Fruit fly (Drosophila melanogaster) whole organism, embryonic: ENCODE measurements around the gene CG12010.

Experiments
- Adf1 ChIP-seq: fragments of 200-800 bp; sonication (Bioruptor generic); IDR thresholded peaks from 2 replicates; pipeline ENCODE4 v1.3.6; 2022; ENCODE audit warnings: missing biosample characterization, missing genetic modification characterization
- Aef1 ChIP-seq: fragments of 200-800 bp; sonication (Bioruptor generic); IDR thresholded peaks from 3 replicates; pipeline ENCODE4 v1.3.6; 2022; ENCODE audit warnings: missing biosample characterization, missing genetic modification characterization
- BEAF-32 ChIP-seq: fragments of 200-800 bp; sonication (Bioruptor generic); optimal IDR thresholded peaks from 3 replicates; lab custom pipeline; 2017; ENCODE audit warnings: missing biosample characterization, missing genetic modification characterization, mild to moderate bottlenecking, moderate library complexity, missing genetic modification reagents
- Bdp1 ChIP-seq: fragments of 200-800 bp; sonication (Bioruptor generic); optimal IDR thresholded peaks from 3 replicates; lab custom pipeline; 2016; ENCODE audit warnings: missing biosample characterization, missing genetic modification characterization
- Bgb ChIP-seq: fragments of 200-800 bp; sonication (Bioruptor generic); IDR thresholded peaks from 2 replicates; pipeline ENCODE4 v1.3.6; 2022; ENCODE audit warnings: missing biosample characterization, missing genetic modification characterization; ENCODE audit not compliant: partially characterized antibody
- CG10321 ChIP-seq: fragments of 200-800 bp; sonication (Bioruptor generic); IDR thresholded peaks from 2 replicates; pipeline ENCODE4 v1.3.6; 2022; ENCODE audit warnings: missing biosample characterization, missing genetic modification characterization
- CG12104 ChIP-seq: fragments of 200-800 bp; sonication (Bioruptor generic); optimal IDR thresholded peaks from 3 replicates; lab custom pipeline; 2016; ENCODE audit warnings: missing biosample characterization, missing genetic modification characterization
- CG12299 ChIP-seq: fragments of 200-800 bp; sonication (Bioruptor generic); optimal IDR thresholded peaks from 2 replicates; lab custom pipeline; 2018; ENCODE audit warnings: missing biosample characterization, mild to moderate bottlenecking, missing genetic modification characterization
- CG12391 ChIP-seq: fragments of 200-800 bp; sonication (Bioruptor generic); optimal IDR thresholded peaks from 3 replicates; lab custom pipeline; 2018; ENCODE audit warnings: missing biosample characterization, mild to moderate bottlenecking, missing genetic modification characterization, moderate library complexity
- CG14710 ChIP-seq: fragments of 200-800 bp; sonication (Bioruptor generic); optimal IDR thresholded peaks from 3 replicates; lab custom pipeline; 2019; ENCODE audit warnings: missing biosample characterization, mild to moderate bottlenecking, missing genetic modification characterization, moderate library complexity
- CG17912 ChIP-seq: fragments of 200-800 bp; sonication (Bioruptor generic); optimal IDR thresholded peaks from 2 replicates; lab custom pipeline; 2018; ENCODE audit warnings: missing biosample characterization, mild to moderate bottlenecking, missing genetic modification characterization
- CG1792 ChIP-seq: fragments of 200-800 bp; sonication (Bioruptor generic); optimal IDR thresholded peaks from 2 replicates; lab custom pipeline; 2016; ENCODE audit warnings: missing biosample characterization, missing genetic modification characterization
- CG18764 ChIP-seq: fragments of 200-800 bp; sonication (Bioruptor generic); optimal IDR thresholded peaks from 3 replicates; lab custom pipeline; 2016; ENCODE audit warnings: missing biosample characterization, missing genetic modification characterization
- CG33213 ChIP-seq: fragments of 200-800 bp; sonication (Bioruptor generic); optimal IDR thresholded peaks from 3 replicates; lab custom pipeline; 2016; ENCODE audit warnings: missing biosample characterization, missing genetic modification characterization
- CG34422 ChIP-seq: fragments of 200-800 bp; sonication (Bioruptor generic); IDR thresholded peaks from 3 replicates; pipeline ENCODE4 v1.3.6; 2022; ENCODE audit warnings: missing biosample characterization, missing genetic modification characterization
- CG4360 ChIP-seq: fragments of 200-800 bp; sonication (Bioruptor generic); IDR thresholded peaks from 2 replicates; pipeline ENCODE4 v1.3.6; 2022; ENCODE audit warnings: missing biosample characterization, missing genetic modification characterization
- CG6683 ChIP-seq: fragments of 200-800 bp; sonication (Bioruptor generic); optimal IDR thresholded peaks from 2 replicates; lab custom pipeline; 2017; ENCODE audit warnings: missing biosample characterization, mild to moderate bottlenecking, missing genetic modification characterization, missing genetic modification reagents
- CG6791 ChIP-seq: fragments of 200-800 bp; sonication (Bioruptor generic); IDR thresholded peaks from 3 replicates; pipeline ENCODE4 v1.3.6; 2022; ENCODE audit warnings: missing biosample characterization, missing genetic modification characterization; ENCODE audit not compliant: partially characterized antibody
- CG7357 ChIP-seq: fragments of 200-800 bp; sonication (Bioruptor generic); IDR thresholded peaks from 3 replicates; pipeline ENCODE4 v1.3.6; 2022; ENCODE audit warnings: missing biosample characterization, missing genetic modification characterization
- CG8478 ChIP-seq: fragments of >200 bp; optimal IDR thresholded peaks from 2 replicates; lab custom pipeline; 2018
- CG9797 ChIP-seq: fragments of 200-800 bp; sonication (Bioruptor generic); optimal IDR thresholded peaks from 3 replicates; lab custom pipeline; 2018; ENCODE audit warnings: missing biosample characterization, mild to moderate bottlenecking, missing genetic modification characterization
- CHES-1-like ChIP-seq: fragments of 200-800 bp; sonication (Bioruptor generic); optimal IDR thresholded peaks from 2 replicates; lab custom pipeline; 2016; ENCODE audit warnings: missing biosample characterization, missing genetic modification characterization
- E2f2 ChIP-seq: fragments of 200-800 bp; sonication (Bioruptor generic); IDR thresholded peaks from 2 replicates; pipeline ENCODE4 v1.3.6; 2022; ENCODE audit warnings: missing biosample characterization, missing genetic modification characterization
- ERR ChIP-seq: fragments of 200-800 bp; sonication (Bioruptor generic); optimal IDR thresholded peaks from 2 replicates; lab custom pipeline; 2016; ENCODE audit warnings: missing biosample characterization, missing genetic modification characterization
- Fer1 ChIP-seq: fragments of 200-800 bp; sonication (Bioruptor generic); optimal IDR thresholded peaks from 2 replicates; lab custom pipeline; 2017; ENCODE audit warnings: missing biosample characterization, mild to moderate bottlenecking, missing genetic modification characterization
- Lpt ChIP-seq: fragments of >200 bp; optimal IDR thresholded peaks from 2 replicates; lab custom pipeline; 2018; ENCODE audit warnings: missing biosample characterization, missing genetic modification characterization
- Med ChIP-seq: fragments of 200-800 bp; sonication (Bioruptor generic); peaks from one replicate; lab custom pipeline; 2016; ENCODE audit warnings: missing biosample characterization, missing genetic modification characterization, mild to moderate bottlenecking, inconsistent platforms, moderate library complexity
- Myb ChIP-seq: fragments of 200-800 bp; sonication (Bioruptor generic); optimal IDR thresholded peaks from 2 replicates; lab custom pipeline; 2016; ENCODE audit warnings: missing biosample characterization, missing genetic modification characterization
- NK7.1 ChIP-seq: fragments of 200-800 bp; sonication (Bioruptor generic); optimal IDR thresholded peaks from 3 replicates; lab custom pipeline; 2016; ENCODE audit warnings: missing biosample characterization, missing genetic modification characterization
- Sin3A ChIP-seq: fragments of >200 bp; optimal IDR thresholded peaks from 2 replicates; lab custom pipeline; 2018
- Stat92E ChIP-seq, 3 experiments: fragments of >200 bp in 2 of 3; fragments of 200-800 bp in 1 of 3; sonication (Bioruptor generic) in 1 of 3; optimal IDR thresholded peaks; 2 replicates each; lab custom pipeline; 2017 to 2019; ENCODE audit warnings: missing biosample characterization in 3 of 3, missing genetic modification characterization in 3 of 3, mild to moderate bottlenecking in 1 of 3, moderate library complexity in 1 of 3
- Taf1 ChIP-seq: fragments of 200-800 bp; sonication (Bioruptor generic); IDR thresholded peaks from 2 replicates; pipeline ENCODE4 v1.3.6; 2022; ENCODE audit warnings: missing biosample characterization, missing genetic modification characterization
- amos ChIP-seq: fragments of 200-800 bp; sonication (Bioruptor generic); IDR thresholded peaks from 2 replicates; pipeline ENCODE4 v1.3.6; 2022; ENCODE audit warnings: missing biosample characterization, missing genetic modification characterization; ENCODE audit not compliant: partially characterized antibody
- aop ChIP-seq: fragments of 200-800 bp; sonication (Bioruptor generic); IDR thresholded peaks from 2 replicates; pipeline ENCODE4 v1.3.6; 2022; ENCODE audit warnings: missing biosample characterization, missing genetic modification characterization
- ato ChIP-seq: fragments of 200-800 bp; sonication (Bioruptor generic); IDR thresholded peaks from 2 replicates; pipeline ENCODE4 v1.3.6; 2022; ENCODE audit warnings: missing biosample characterization, missing genetic modification characterization; ENCODE audit not compliant: partially characterized antibody
- crp ChIP-seq, 2 experiments: fragments of 200-800 bp; sonication (Bioruptor generic); optimal IDR thresholded peaks; 2 replicates in 1 of 2; 3 replicates in 1 of 2; lab custom pipeline; 2017; ENCODE audit warnings: missing biosample characterization in 2 of 2, missing genetic modification characterization in 2 of 2, mild to moderate bottlenecking in 1 of 2, moderate library complexity in 1 of 2
- dmrt11E ChIP-seq: fragments of 200-800 bp; sonication (Bioruptor generic); optimal IDR thresholded peaks from 3 replicates; lab custom pipeline; 2018; ENCODE audit warnings: missing biosample characterization, mild to moderate bottlenecking, missing genetic modification characterization, moderate library complexity
- gem ChIP-seq: fragments of 200-800 bp; sonication (Bioruptor generic); optimal IDR thresholded peaks from 2 replicates; lab custom pipeline; 2019; ENCODE audit warnings: missing biosample characterization, mild to moderate bottlenecking, missing genetic modification characterization, moderate library complexity
- gfzf ChIP-seq: fragments of 200-800 bp; sonication (Bioruptor generic); optimal IDR thresholded peaks from 2 replicates; lab custom pipeline; 2016; ENCODE audit warnings: missing biosample characterization, mild to moderate bottlenecking, missing genetic modification characterization, moderate library complexity
- knrl ChIP-seq: fragments of 200-800 bp; sonication (Bioruptor generic); IDR thresholded peaks from 3 replicates; pipeline ENCODE4 v1.3.6; 2022; ENCODE audit warnings: missing biosample characterization, missing genetic modification characterization; ENCODE audit not compliant: partially characterized antibody
- onecut ChIP-seq: fragments of 200-800 bp; sonication (Bioruptor generic); IDR thresholded peaks from 2 replicates; pipeline ENCODE4 v1.3.6; 2022; ENCODE audit warnings: missing biosample characterization, missing genetic modification characterization
- pfk ChIP-seq: fragments of 200-800 bp; sonication (Bioruptor generic); optimal IDR thresholded peaks from 2 replicates; lab custom pipeline; 2018; ENCODE audit warnings: missing biosample characterization, mild to moderate bottlenecking, missing genetic modification characterization, moderate library complexity
- ro ChIP-seq: fragments of 200-800 bp; sonication (Bioruptor generic); IDR thresholded peaks from 2 replicates; pipeline ENCODE4 v1.3.6; 2022; ENCODE audit warnings: missing biosample characterization, missing genetic modification characterization
- row ChIP-seq: fragments of 200-800 bp; sonication (Bioruptor generic); IDR thresholded peaks from 3 replicates; pipeline ENCODE4 v1.3.6; 2022; ENCODE audit warnings: missing biosample characterization, missing genetic modification characterization
- slou ChIP-seq: fragments of 200-800 bp; sonication (Bioruptor generic); optimal IDR thresholded peaks from 3 replicates; lab custom pipeline; 2016; ENCODE audit warnings: missing biosample characterization, missing genetic modification characterization
- sob ChIP-seq: fragments of 200-800 bp; sonication (Bioruptor generic); IDR thresholded peaks from 2 replicates; pipeline ENCODE4 v1.3.6; 2022; ENCODE audit warnings: missing biosample characterization, missing genetic modification characterization
- stwl ChIP-seq: fragments of 200-800 bp; sonication (Bioruptor generic); optimal IDR thresholded peaks from 3 replicates; lab custom pipeline; 2018; ENCODE audit warnings: missing biosample characterization, mild to moderate bottlenecking, missing genetic modification characterization, moderate library complexity
- tna ChIP-seq: fragments of 200-800 bp; sonication (Bioruptor generic); IDR thresholded peaks from 2 replicates; pipeline ENCODE4 v1.3.6; 2022; ENCODE audit warnings: missing biosample characterization, missing genetic modification characterization; ENCODE audit not compliant: partially characterized antibody
- vnd ChIP-seq: fragments of 200-800 bp; sonication (Bioruptor generic); IDR thresholded peaks from 3 replicates; pipeline ENCODE4 v1.3.6; 2022; ENCODE audit warnings: missing biosample characterization, missing genetic modification characterization; ENCODE audit not compliant: partially characterized antibody
- vvl ChIP-seq: fragments of 200-800 bp; sonication (Bioruptor generic); IDR thresholded peaks from 2 replicates; pipeline ENCODE4 v1.3.6; 2022; ENCODE audit warnings: missing biosample characterization, missing genetic modification characterization

CG12010 gene

dm6 chr3L:3373994-3374623, at the start of gene CG12010, which contains the start of gene Ythdc1 (continued):
- peak; percentile 70 for TF ChIP-seq Adf1 (GFP tag; lab: Robert Waterston, UW)
- no peak for TF ChIP-seq ro
- peak; percentile 92 for TF ChIP-seq amos (GFP tag; lab: Robert Waterston, UW)
- peak; percentile 65 for TF ChIP-seq E2f2 (GFP tag; lab: Robert Waterston, UW)
- no peak for TF ChIP-seq CG18764
- TF ChIP-seq CG8478 (lab: Kevin White, UChicago), result peak; percentile 79
- TF ChIP-seq Aef1 (GFP tag; lab: Robert Waterston, UW), result no peak
- TF ChIP-seq crp (GFP tag; optimal IDR thresholded peaks at IDR 0.05; lab: Kevin White, UChicago), result peak in 1 of 2 experiments; percentile 75
- TF ChIP-seq CG6791 (GFP tag; lab: Robert Waterston, UW), result peak; percentile 96
- no peak for TF ChIP-seq Taf1 (GFP tag; lab: Robert Waterston, UW)
- no peak for TF ChIP-seq CG33213 (GFP tag; lab: Kevin White, UChicago)
- TF ChIP-seq sob (GFP tag; lab: Robert Waterston, UW), result peak; percentile 39; the same call in 1 of the 2 replicates
- no peak for TF ChIP-seq ERR
- peak; percentile 91 for TF ChIP-seq CHES-1-like
- no peak for TF ChIP-seq slou (GFP tag; lab: Kevin White, UChicago)
- peak; percentile 57 for TF ChIP-seq row
- TF ChIP-seq Sin3A (lab: Kevin White, UChicago), result peak; percentile 84
- no peak for TF ChIP-seq Bdp1 (GFP tag; lab: Kevin White, UChicago)
- no peak for TF ChIP-seq aop (GFP tag; lab: Robert Waterston, UW)
- peak; percentile 63 for TF ChIP-seq CG14710 (tag; lab: Kevin White, UChicago)
- peak; percentile 74 for TF ChIP-seq onecut
- TF ChIP-seq Fer1 (GFP tag; lab: Kevin White, UChicago), result peak; percentile 38
- TF ChIP-seq CG7357 (GFP tag; lab: Robert Waterston, UW), result 0 out of 3 replicates have a peak, but pooled peaks have one; percentile 21
- peak; percentile 7 for TF ChIP-seq CG12391 (tag; lab: Kevin White, UChicago)
- TF ChIP-seq Med (GFP tag; lab: Kevin White, UChicago), result peak; percentile 80
- TF ChIP-seq CG12299 (tag; lab: Kevin White, UChicago), result no peak
- TF ChIP-seq knrl (GFP tag; lab: Robert Waterston, UW), result peak; percentile 82
- TF ChIP-seq pfk, result peak; percentile 53
- TF ChIP-seq CG10321 (GFP tag; lab: Robert Waterston, UW), result peak; percentile 95
- no peak for TF ChIP-seq CG1792 (GFP tag; lab: Kevin White, UChicago)
- peak; percentile 94 for TF ChIP-seq BEAF-32 (GFP tag; lab: Kevin White, UChicago)
- no peak for TF ChIP-seq CG6683 (GFP tag; lab: Kevin White, UChicago)
- no peak for TF ChIP-seq Lpt (GFP tag; lab: Kevin White, UChicago)
- TF ChIP-seq CG9797, result peak; percentile 41
- TF ChIP-seq NK7.1, result no peak
- TF ChIP-seq stwl, result peak; percentile 77
- TF ChIP-seq ato (GFP tag; lab: Robert Waterston, UW), result peak; percentile 94
- no peak for TF ChIP-seq dmrt11E
- peak; percentile 21 for TF ChIP-seq gfzf (GFP tag; lab: Kevin White, UChicago)
- TF ChIP-seq CG34422, result peak; percentile 90; the same call in 2 of the 3 replicates
- TF ChIP-seq Bgb (GFP tag; lab: Robert Waterston, UW), result peak; percentile 96
- TF ChIP-seq CG12104, result no peak
- TF ChIP-seq Myb (GFP tag; lab: Kevin White, UChicago), result peak; percentile 45
- no peak for TF ChIP-seq gem
- peak; percentile 90 for TF ChIP-seq vnd (GFP tag; lab: Robert Waterston, UW)
- 0 out of 2 replicates have a peak, but pooled peaks have one; percentile 6 for TF ChIP-seq CG4360
- TF ChIP-seq vvl (GFP tag; lab: Robert Waterston, UW), result peak; percentile 36; the same call in 1 of the 2 replicates
- peak; percentile 90 for TF ChIP-seq tna (GFP tag; lab: Robert Waterston, UW)
- TF ChIP-seq Stat92E (GFP tag; optimal IDR thresholded peaks at IDR 0.05; lab: Kevin White, UChicago), result peak in 1 of 3 experiments; percentile 45
- TF ChIP-seq CG17912 (GFP tag; lab: Kevin White, UChicago), result peak; percentile 23
